Worm (Caenorhabditis elegans): ENCODE data around the gene F54H12.4.
"Not testable (repeated sequence)": the region's sequence is repeated elsewhere in the genome, so short reads cannot be mapped to it uniquely, and the experiment has no call there.

F54H12.4 gene

ce11 chrIII:7972061-7972460, 9.5 kb upstream of the F54H12.4 start, which contains the start of gene F54H12.5 (continued):
- no peak for TF ChIP-seq nhr-179 (tag; optimal IDR thresholded peaks at IDR 0.05)
- no peak for TF ChIP-seq B0261.1 (tag; optimal IDR thresholded peaks at IDR 0.05)
- no peak for TF ChIP-seq ztf-25 (GFP tag; IDR thresholded peaks at IDR 0.05)
- TF ChIP-seq rcor-1 (GFP tag; IDR thresholded peaks at IDR 0.05): no peak
- TF ChIP-seq hsf-1 (GFP tag; IDR thresholded peaks at IDR 0.05): no peak

ce11 chrIII:7969121-7969520, 6.6 kb upstream of the F54H12.4 start, which contains the start of the genes F54H12.8 and F54H12.7:
TSS of gene F54H12.8 (minus strand) at chrIII:7969221.
TSS of gene F54H12.7 (plus strand) at chrIII:7969349.
- TF ChIP-seq rcor-1 (GFP tag; IDR thresholded peaks at IDR 0.05) (no peak), snpc-1.3 (tag; optimal IDR thresholded peaks at IDR 0.05; ENCODE audit: insufficient read depth) (no peak), cebp-1 (GFP tag; IDR thresholded peaks at IDR 0.05) (no peak), cebp-1 (tag; optimal IDR thresholded peaks at IDR 0.05) (no peak), hmg-1.2 (GFP tag; IDR thresholded peaks at IDR 0.05) (no peak), dpl-1 (GFP tag; optimal IDR thresholded peaks at IDR 0.05) (no peak), nhr-179 (tag; optimal IDR thresholded peaks at IDR 0.05) (no peak), tlf-1 (GFP tag; optimal IDR thresholded peaks at IDR 0.05) (no peak), egl-44 (GFP tag; IDR thresholded peaks at IDR 0.05) (no peak), efl-1 (GFP tag; optimal IDR thresholded peaks at IDR 0.05) (no peak), nfya-1 (tag; optimal IDR thresholded peaks at IDR 0.05; ENCODE audit: borderline replicate concordance, insufficient read depth) (no peak), aptf-2 (GFP tag; conservative IDR thresholded peaks at IDR 0.05) (no peak), bed-2 (GFP tag; IDR thresholded peaks at IDR 0.05) (no peak)

ce11 chrIII:7965946-7966692, 3.6 kb upstream of the F54H12.4 start:
- TF ChIP-seq B0261.1 (tag; optimal IDR thresholded peaks at IDR 0.05): peak; percentile 38
- TF ChIP-seq hmg-1.2 (GFP tag; IDR thresholded peaks at IDR 0.05): peak; percentile 57
- TF ChIP-seq lin-26 (GFP tag; IDR thresholded peaks at IDR 0.05): peak; percentile 44; the same call in 1 of the 2 replicates
- peak; percentile 23 for TF ChIP-seq rpc-1 (optimal IDR thresholded peaks at IDR 0.05)
- peak; percentile 66 for TF ChIP-seq rpc-1 (tag; optimal IDR thresholded peaks at IDR 0.05)
- peak; percentile 31 for TF ChIP-seq ztf-18 (tag; optimal IDR thresholded peaks at IDR 0.05)
- peak; percentile 14 for TF ChIP-seq tbp1 (GFP tag; optimal IDR thresholded peaks at IDR 0.05)
- TF ChIP-seq madf-6 (GFP tag; IDR thresholded peaks at IDR 0.05): peak; percentile 46; the same call in 1 of the 2 replicates

ce11 chrIII:7964281-7964680, 1.7 kb upstream of the F54H12.4 start, which contains the start of gene F54H12.2:
TSS of gene F54H12.2 (plus strand) at chrIII:7964581.
- TF ChIP-seq Y67H2A.10 (GFP tag; conservative IDR thresholded peaks at IDR 0.05); egrh-3 (GFP tag; IDR thresholded peaks at IDR 0.05); hrde-1 (tag; optimal IDR thresholded peaks at IDR 0.05; ENCODE audit: borderline replicate concordance): not testable (repeated sequence)

- not testable (repeated sequence) for TF ChIP-seq cebp-1 (GFP tag; IDR thresholded peaks at IDR 0.05)
- TF ChIP-seq cebp-1 (tag; optimal IDR thresholded peaks at IDR 0.05): peak; percentile 40
- peak; percentile 0 for TF ChIP-seq tbp1 (GFP tag; optimal IDR thresholded peaks at IDR 0.05)
- peak; percentile 32 for TF ChIP-seq rpc-1 (optimal IDR thresholded peaks at IDR 0.05)
- peak; percentile 66 for TF ChIP-seq rpc-1 (tag; optimal IDR thresholded peaks at IDR 0.05)
- TF ChIP-seq hmg-1.2 (GFP tag; IDR thresholded peaks at IDR 0.05): peak; percentile 72; the same call in 1 of the 2 replicates
- peak; percentile 58; the same call in 1 of the 2 replicates for TF ChIP-seq nfyb-1 (GFP tag; IDR thresholded peaks at IDR 0.05)
- TF ChIP-seq B0261.1 (tag; optimal IDR thresholded peaks at IDR 0.05): peak; percentile 43
Measured at ce11 chrIII:7958922-7959609, 3.5 kb downstream of the F54H12.4 start, which contains the start of gene F54H12.10. TSS of gene F54H12.10 (minus strand) at chrIII:7958972.
